Worm (Caenorhabditis elegans) whole organism, young adult: ENCODE data around the gene mcm-3.
A peak's percentile ranks its signal among the peaks of the same experiment; 100 is the strongest.

ENCODE experiments used
- B0019.2 ChIP-seq: fragments of 200-800 bp; sonication (Bioruptor generic); conservative IDR thresholded peaks from 2 replicates; pipeline ENCODE4 v1.3.6; 2022; ENCODE audit warnings: missing genetic modification reagents, missing genetic modification characterization, missing compliant biosample characterization
- B0336.3 ChIP-seq: fragments of 200-800 bp; sonication (Bioruptor generic); IDR thresholded peaks from 2 replicates; pipeline ENCODE4 v1.3.6; 2022; ENCODE audit warnings: missing genetic modification characterization, missing compliant biosample characterization
- D2030.7 ChIP-seq: fragments of 200-800 bp; sonication (Bioruptor generic); IDR thresholded peaks from 2 replicates; pipeline ENCODE4 v1.3.6; 2022; ENCODE audit warnings: missing genetic modification reagents, missing genetic modification characterization, missing compliant biosample characterization
- F52B5.7 ChIP-seq: sonication (generic microtip); optimal IDR thresholded peaks from 2 replicates; lab custom pipeline; 2016; ENCODE audit warnings: mild to moderate bottlenecking, missing genetic modification characterization, missing compliant biosample characterization
- Y53F4B.3 ChIP-seq: fragments of 200-800 bp; sonication (Bioruptor generic); IDR thresholded peaks from 2 replicates; pipeline ENCODE4 v1.3.6; 2022; ENCODE audit warnings: missing genetic modification reagents, missing genetic modification characterization, missing compliant biosample characterization
- Y67H2A.10 ChIP-seq: fragments of 200-800 bp; sonication (Bioruptor generic); conservative IDR thresholded peaks from 2 replicates; pipeline ENCODE4 v1.3.6; 2022; ENCODE audit warnings: missing genetic modification reagents, missing genetic modification characterization, missing compliant biosample characterization
- Y79H2A.3 ChIP-seq: fragments of 200-800 bp; sonication (Bioruptor generic); conservative IDR thresholded peaks from 2 replicates; pipeline ENCODE4 v1.3.6; 2022; ENCODE audit warnings: missing genetic modification reagents, missing genetic modification characterization, missing compliant biosample characterization
- ZK185.1 ChIP-seq: sonication (generic microtip); optimal IDR thresholded peaks from 2 replicates; lab custom pipeline; 2016; ENCODE audit warnings: mild to moderate bottlenecking, missing genetic modification characterization, missing compliant biosample characterization; ENCODE audit not compliant: poor library complexity, severe bottlenecking
- akir-1 ChIP-seq: fragments of 200-800 bp; sonication (Bioruptor generic); optimal IDR thresholded peaks from 2 replicates; lab custom pipeline; 2018; ENCODE audit warnings: mild to moderate bottlenecking, missing genetic modification characterization, moderate library complexity, missing compliant biosample characterization
- ama-1 ChIP-seq, 3 experiments: fragments of 150-350 bp in 1 of 3; sonication (generic microtip) in 2 of 3; optimal IDR thresholded peaks; 2 replicates each; lab custom pipeline; 2014 to 2018; ENCODE audit warnings: missing biosample characterization in 2 of 3, missing genetic modification characterization in 2 of 3, missing genetic modification reagents in 2 of 3
- aptf-2 ChIP-seq: fragments of 200-800 bp; sonication (Bioruptor generic); conservative IDR thresholded peaks from 2 replicates; pipeline ENCODE4 v1.3.6; 2022; ENCODE audit warnings: missing genetic modification reagents, missing genetic modification characterization, missing compliant biosample characterization
- bed-2 ChIP-seq: fragments of 200-800 bp; sonication (Bioruptor generic); IDR thresholded peaks from 2 replicates; pipeline ENCODE4 v1.3.6; 2022; ENCODE audit warnings: missing genetic modification reagents, missing genetic modification characterization, missing compliant biosample characterization
- cebp-1 ChIP-seq, 2 experiments: fragments of 200-800 bp in 1 of 2; sonication (Bioruptor generic) in 1 of 2; sonication (generic microtip) in 1 of 2; IDR thresholded peaks in 1 of 2; optimal IDR thresholded peaks in 1 of 2; 2 replicates each; pipeline versions ENCODE4 v1.3.6 to Lab custom; 2017 to 2022; ENCODE audit warnings: missing compliant biosample characterization in 2 of 2, missing genetic modification characterization in 2 of 2, mild to moderate bottlenecking in 1 of 2, missing genetic modification reagents in 1 of 2, moderate library complexity in 1 of 2
- chd-7 ChIP-seq: sonication (generic microtip); optimal IDR thresholded peaks from 2 replicates; lab custom pipeline; 2016; ENCODE audit warnings: mild to moderate bottlenecking, missing genetic modification characterization, moderate library complexity, missing compliant biosample characterization
- die-1 ChIP-seq: sonication (generic microtip); optimal IDR thresholded peaks from 2 replicates; lab custom pipeline; 2016; ENCODE audit warnings: missing genotype, mild to moderate bottlenecking, missing genetic modification characterization, missing compliant biosample characterization
- dpff-1 ChIP-seq: sonication (generic microtip); optimal IDR thresholded peaks from 2 replicates; lab custom pipeline; 2017; ENCODE audit warnings: mild to moderate bottlenecking, missing genetic modification characterization, missing compliant biosample characterization
- egl-18 ChIP-seq: fragments of 200-800 bp; sonication (Bioruptor generic); IDR thresholded peaks from 2 replicates; pipeline ENCODE4 v1.3.6; 2022; ENCODE audit warnings: missing genetic modification reagents, missing genetic modification characterization, missing compliant biosample characterization
- egrh-3 ChIP-seq: fragments of 200-800 bp; sonication (Bioruptor generic); IDR thresholded peaks from 2 replicates; pipeline ENCODE4 v1.3.6; 2022; ENCODE audit warnings: missing genetic modification reagents, missing genetic modification characterization, missing compliant biosample characterization
- him-1 ChIP-seq: sonication (generic microtip); optimal IDR thresholded peaks from 2 replicates; lab custom pipeline; 2016; ENCODE audit warnings: missing genotype, missing genetic modification reagents, missing genetic modification characterization, missing compliant biosample characterization
- hlh-12 ChIP-seq: sonication (generic microtip); optimal IDR thresholded peaks from 2 replicates; lab custom pipeline; 2016; ENCODE audit warnings: missing genetic modification characterization, missing compliant biosample characterization
- hlh-26 ChIP-seq: fragments of 200-800 bp; sonication (Bioruptor generic); conservative IDR thresholded peaks from 2 replicates; pipeline ENCODE4 v1.3.6; 2022; ENCODE audit warnings: missing genetic modification reagents, missing genetic modification characterization, missing compliant biosample characterization
- hmg-20 ChIP-seq: fragments of 200-800 bp; sonication (Bioruptor generic); IDR thresholded peaks from 2 replicates; pipeline ENCODE4 v1.3.6; 2022; ENCODE audit warnings: missing genetic modification reagents, missing genetic modification characterization, missing compliant biosample characterization
- hrde-1 ChIP-seq: sonication (generic microtip); optimal IDR thresholded peaks from 2 replicates; lab custom pipeline; 2016; ENCODE audit warnings: missing genetic modification characterization, mild to moderate bottlenecking, missing compliant biosample characterization, moderate library complexity, missing genotype, missing genetic modification reagents, borderline replicate concordance
- hsf-1 ChIP-seq: fragments of 200-800 bp; sonication (Bioruptor generic); IDR thresholded peaks from 2 replicates; pipeline ENCODE4 v1.3.6; 2022; ENCODE audit warnings: missing genetic modification reagents, missing genetic modification characterization, missing compliant biosample characterization
- let-526 ChIP-seq: fragments of 200-800 bp; sonication (Bioruptor generic); IDR thresholded peaks from 2 replicates; pipeline ENCODE4 v1.3.6; 2022; ENCODE audit warnings: missing genetic modification reagents, missing genetic modification characterization, missing compliant biosample characterization
- let-607 ChIP-seq, 2 experiments: fragments of 200-800 bp in 1 of 2; sonication (Bioruptor generic) in 1 of 2; sonication (generic microtip) in 1 of 2; optimal IDR thresholded peaks; 2 replicates each; lab custom pipeline; 2016 to 2018; ENCODE audit warnings: mild to moderate bottlenecking in 2 of 2, missing compliant biosample characterization in 2 of 2, missing genetic modification characterization in 2 of 2, moderate library complexity in 2 of 2, missing genotype in 1 of 2
- lin-26 ChIP-seq: fragments of 200-800 bp; sonication (Bioruptor generic); IDR thresholded peaks from 2 replicates; pipeline ENCODE4 v1.3.6; 2022; ENCODE audit warnings: missing genetic modification reagents, missing genetic modification characterization, missing compliant biosample characterization
- lin-54 ChIP-seq: fragments of 200-800 bp; sonication (Bioruptor generic); optimal IDR thresholded peaks from 2 replicates; lab custom pipeline; 2018; ENCODE audit warnings: mild to moderate bottlenecking, missing genetic modification characterization, missing compliant biosample characterization
- madf-10 ChIP-seq: sonication (generic microtip); optimal IDR thresholded peaks from 2 replicates; lab custom pipeline; 2016; ENCODE audit warnings: mild to moderate bottlenecking, missing genetic modification characterization, missing compliant biosample characterization
- madf-3 ChIP-seq: fragments of 200-800 bp; sonication (Bioruptor generic); IDR thresholded peaks from 2 replicates; pipeline ENCODE4 v1.3.6; 2022; ENCODE audit warnings: missing genetic modification reagents, missing genetic modification characterization, missing compliant biosample characterization
- madf-6 ChIP-seq: fragments of 200-800 bp; sonication (Bioruptor generic); IDR thresholded peaks from 2 replicates; pipeline ENCODE4 v1.3.6; 2022; ENCODE audit warnings: missing genetic modification reagents, missing genetic modification characterization, missing compliant biosample characterization
- madf-8 ChIP-seq: fragments of 200-800 bp; sonication (Bioruptor generic); conservative IDR thresholded peaks from 2 replicates; pipeline ENCODE4 v1.3.6; 2022; ENCODE audit warnings: missing genetic modification reagents, missing genetic modification characterization, missing compliant biosample characterization
- nfya-1 ChIP-seq: sonication (generic microtip); optimal IDR thresholded peaks from 2 replicates; lab custom pipeline; 2017; ENCODE audit warnings: antibody characterized with exemption, missing compliant biosample characterization, missing genetic modification characterization, borderline replicate concordance; ENCODE audit not compliant: insufficient read depth
- nfya-2 ChIP-seq: fragments of 200-800 bp; sonication (Bioruptor generic); IDR thresholded peaks from 2 replicates; pipeline ENCODE4 v1.3.6; 2022; ENCODE audit warnings: missing genetic modification reagents, missing genetic modification characterization, missing compliant biosample characterization
- nhr-80 ChIP-seq: sonication (generic microtip); optimal IDR thresholded peaks from 2 replicates; lab custom pipeline; 2016; ENCODE audit warnings: missing genetic modification characterization, missing compliant biosample characterization
- pbrm-1 ChIP-seq: fragments of 200-800 bp; sonication (Bioruptor generic); IDR thresholded peaks from 2 replicates; pipeline ENCODE4 v1.3.6; 2022; ENCODE audit warnings: missing genetic modification reagents, missing genetic modification characterization, missing compliant biosample characterization
- repo-1 ChIP-seq: sonication (generic microtip); optimal IDR thresholded peaks from 2 replicates; lab custom pipeline; 2017; ENCODE audit warnings: mild to moderate bottlenecking, missing genetic modification characterization, missing compliant biosample characterization
- rpc-1 ChIP-seq, 2 experiments: fragments of 150-350 bp in 1 of 2; sonication (generic microtip) in 1 of 2; optimal IDR thresholded peaks; 2 replicates each; lab custom pipeline; 2014 to 2018; ENCODE audit warnings: missing biosample characterization in 1 of 2, missing genetic modification characterization in 1 of 2, missing genetic modification reagents in 1 of 2, missing genotype in 1 of 2
- snpc-1.3 ChIP-seq: sonication (generic microtip); optimal IDR thresholded peaks from 2 replicates; lab custom pipeline; 2017; ENCODE audit warnings: missing genetic modification characterization, mild to moderate bottlenecking, missing compliant biosample characterization, antibody characterized with exemption, moderate library complexity, missing genotype, missing genetic modification reagents; ENCODE audit not compliant: insufficient read depth
- snpc-3.4 ChIP-seq: sonication (generic microtip); optimal IDR thresholded peaks from 2 replicates; lab custom pipeline; 2017; ENCODE audit warnings: missing genetic modification characterization, mild to moderate bottlenecking, missing compliant biosample characterization, antibody characterized with exemption, moderate library complexity, missing genotype, missing genetic modification reagents
- tlf-1 ChIP-seq: fragments of 200-800 bp; sonication (Bioruptor generic); optimal IDR thresholded peaks from 2 replicates; lab custom pipeline; 2018; ENCODE audit warnings: mild to moderate bottlenecking, missing genetic modification characterization, missing compliant biosample characterization
- unc-130 ChIP-seq: sonication (generic microtip); optimal IDR thresholded peaks from 2 replicates; lab custom pipeline; 2016; ENCODE audit warnings: missing genetic modification reagents, missing genetic modification characterization, missing compliant biosample characterization
- zfh-2 ChIP-seq: fragments of 200-800 bp; sonication (Bioruptor generic); conservative IDR thresholded peaks from 2 replicates; pipeline ENCODE4 v1.3.6; 2022; ENCODE audit warnings: missing genetic modification reagents, missing genetic modification characterization, missing compliant biosample characterization
- ztf-18 ChIP-seq: sonication (generic microtip); optimal IDR thresholded peaks from 2 replicates; lab custom pipeline; 2016; ENCODE audit warnings: missing genotype, mild to moderate bottlenecking, missing genetic modification characterization, missing compliant biosample characterization
- ztf-25 ChIP-seq: fragments of 200-800 bp; sonication (Bioruptor generic); IDR thresholded peaks from 2 replicates; pipeline ENCODE4 v1.3.6; 2022; ENCODE audit warnings: missing genetic modification reagents, missing genetic modification characterization, missing compliant biosample characterization
- ztf-3 ChIP-seq: fragments of 200-800 bp; sonication (Bioruptor generic); optimal IDR thresholded peaks from 2 replicates; lab custom pipeline; 2018; ENCODE audit warnings: mild to moderate bottlenecking, missing genetic modification characterization, missing compliant biosample characterization
- ztf-6 ChIP-seq: fragments of 200-800 bp; sonication (Bioruptor generic); IDR thresholded peaks from 2 replicates; pipeline ENCODE4 v1.3.6; 2022; ENCODE audit warnings: missing genetic modification reagents, missing genetic modification characterization, missing compliant biosample characterization

The mcm-3 gene

DNA sequence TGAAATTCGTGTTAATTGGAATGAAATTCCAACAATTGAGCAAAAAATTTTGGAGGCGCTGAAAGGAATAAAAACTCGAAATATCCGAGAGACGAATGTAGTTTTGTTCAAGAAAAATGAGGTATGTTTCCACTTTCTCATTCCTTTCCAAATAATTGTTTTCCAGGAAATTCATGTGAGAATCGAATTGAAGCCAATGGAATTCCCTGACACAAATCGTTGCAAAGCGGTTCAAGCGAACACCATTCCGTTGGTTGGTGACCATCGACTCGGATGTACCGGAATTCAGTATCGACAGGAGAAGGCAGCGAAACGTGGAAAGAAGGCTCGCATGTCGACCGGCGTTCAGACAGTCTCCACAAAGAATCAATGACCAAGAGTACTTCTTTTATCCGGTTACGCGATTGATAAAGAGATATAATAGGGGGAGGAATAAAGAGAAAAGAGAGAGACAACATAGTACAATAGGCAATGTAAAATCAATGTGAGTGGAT lies 3.0 kb downstream of the mcm-3 start:
- TF ChIP-seq aptf-2 (no peak), chd-7 (peak; percentile 25), ztf-18 (no peak), ztf-3 (GFP tag; lab: Kevin White, UChicago) (no peak), madf-8 (GFP tag; lab: Robert Waterston, UW) (no peak), Y67H2A.10 (GFP tag; lab: Robert Waterston, UW) (no peak), him-1 (tag; lab: Kevin White, UChicago) (no peak), akir-1 (GFP tag; lab: Kevin White, UChicago) (no peak), rpc-1 (optimal IDR thresholded peaks at IDR 0.05; lab: Kevin White, UChicago) (no peak), rpc-1 (tag; optimal IDR thresholded peaks at IDR 0.05; lab: Kevin White, UChicago) (no peak), bed-2 (GFP tag; lab: Robert Waterston, UW) (no peak), Y53F4B.3 (GFP tag; lab: Robert Waterston, UW) (no peak), F52B5.7 (tag; lab: Kevin White, UChicago) (no peak), die-1 (no peak), nfya-2 (GFP tag; lab: Robert Waterston, UW) (no peak), hmg-20 (GFP tag; lab: Robert Waterston, UW) (no peak), hrde-1 (tag; lab: Kevin White, UChicago) (no peak), hsf-1 (GFP tag; lab: Robert Waterston, UW) (0 out of 2 replicates have a peak, but pooled peaks have one; percentile 53), ztf-6 (no peak), snpc-1.3 (tag; lab: Kevin White, UChicago) (no peak), lin-54 (GFP tag; lab: Kevin White, UChicago) (peak; percentile 12), zfh-2 (GFP tag; lab: Robert Waterston, UW) (no peak), ZK185.1 (tag; lab: Kevin White, UChicago) (no peak), pbrm-1 (no peak), cebp-1 (GFP tag; IDR thresholded peaks at IDR 0.05; lab: Robert Waterston, UW) (no peak), cebp-1 (tag; optimal IDR thresholded peaks at IDR 0.05; lab: Kevin White, UChicago) (no peak), let-607 (tag; optimal IDR thresholded peaks at IDR 0.05; lab: Kevin White, UChicago) (no peak), snpc-3.4 (tag; lab: Kevin White, UChicago) (no peak), madf-6 (GFP tag; lab: Robert Waterston, UW) (peak; percentile 59), let-526 (no peak), dpff-1 (tag; lab: Kevin White, UChicago) (no peak), nhr-80 (tag; lab: Kevin White, UChicago) (no peak), hlh-26 (GFP tag; lab: Robert Waterston, UW) (no peak), Y79H2A.3 (no peak), lin-26 (GFP tag; lab: Robert Waterston, UW) (peak; percentile 76), unc-130 (GFP tag; lab: Kevin White, UChicago) (no peak), tlf-1 (GFP tag; lab: Kevin White, UChicago) (no peak), repo-1 (tag; lab: Kevin White, UChicago) (no peak), D2030.7 (GFP tag; lab: Robert Waterston, UW) (no peak), ztf-25 (GFP tag; lab: Robert Waterston, UW) (no peak), nfya-1 (tag; lab: Kevin White, UChicago) (no peak), madf-10 (tag; lab: Kevin White, UChicago) (no peak), egl-18 (GFP tag; lab: Robert Waterston, UW) (no peak), egrh-3 (GFP tag; lab: Robert Waterston, UW) (no peak), hlh-12 (tag; lab: Kevin White, UChicago) (no peak), ama-1 (optimal IDR thresholded peaks at IDR 0.05; lab: Kevin White, UChicago) (no peak), ama-1 (GFP tag; optimal IDR thresholded peaks at IDR 0.05; lab: Kevin White, UChicago) (no peak), B0019.2 (GFP tag; lab: Robert Waterston, UW) (no peak), B0336.3 (GFP tag; lab: Robert Waterston, UW) (peak; percentile 61), madf-3 (GFP tag; lab: Robert Waterston, UW) (no peak)
